Worm (Caenorhabditis elegans): ENCODE measurements around the gene Y57G7A.11.

Gene Y57G7A.11

DNA sequence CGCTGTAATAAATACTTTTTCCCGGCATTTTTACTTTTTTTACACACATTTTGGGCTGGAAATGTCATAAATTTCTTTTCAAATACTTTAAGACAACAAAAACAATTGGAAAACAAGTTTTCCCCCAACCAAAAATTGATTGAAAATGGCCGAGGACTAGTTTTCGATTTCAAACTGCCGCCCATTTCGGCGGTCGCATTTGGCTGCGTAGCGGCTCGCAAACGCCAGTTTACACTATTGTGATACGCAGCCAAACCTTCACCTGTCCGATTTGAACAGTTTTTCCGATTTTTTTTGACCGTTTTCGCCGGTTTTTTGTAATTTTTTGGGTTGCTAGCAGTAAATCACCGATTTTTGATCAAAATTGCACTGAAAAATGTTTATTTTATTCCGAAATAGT is 43.7 kb upstream of the Y57G7A.11 start (continued):
- TF ChIP-seq ztf-11 (tag; optimal IDR thresholded peaks at IDR 0.05) (no peak), mbf-1 (tag; optimal IDR thresholded peaks at IDR 0.05) (peak; percentile 47), mdl-1 (tag; optimal IDR thresholded peaks at IDR 0.05) (peak in 1 of 2 experiments; percentile 55), nhr-12 (tag; optimal IDR thresholded peaks at IDR 0.05) (peak; percentile 5), nhr-10 (tag; optimal IDR thresholded peaks at IDR 0.05) (peak; percentile 81), nhr-237 (tag; optimal IDR thresholded peaks at IDR 0.05) (peak; percentile 62), unc-62 (GFP tag; optimal IDR thresholded peaks at IDR 0.05) (peak; percentile 46), nhr-25 (tag; optimal IDR thresholded peaks at IDR 0.05) (peak; percentile 98), elt-3 (tag; optimal IDR thresholded peaks at IDR 0.05) (no peak), skn-1 (tag; optimal IDR thresholded peaks at IDR 0.05) (peak; percentile 73)

DNA sequence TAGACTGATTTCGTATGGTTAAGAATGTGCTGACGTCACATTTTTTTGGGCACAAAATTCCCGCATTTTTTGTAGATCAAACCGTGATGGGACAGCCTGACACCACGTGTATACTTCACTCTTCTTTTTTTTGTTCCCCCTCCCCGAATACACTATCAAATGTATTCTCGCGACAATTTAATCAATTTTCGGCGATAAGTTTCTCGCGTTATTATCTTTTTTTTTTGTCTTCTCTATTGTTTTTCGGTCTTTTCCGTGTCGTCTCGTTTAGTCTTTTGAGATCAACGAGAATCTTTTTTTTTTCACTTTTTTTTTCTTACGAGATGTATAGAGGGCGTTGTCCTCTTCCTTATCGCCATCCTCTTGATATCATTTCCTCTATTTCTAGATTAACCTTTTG is 38.6 kb upstream of the Y57G7A.11 start:
- no peak for TF ChIP-seq nhr-25 (tag; optimal IDR thresholded peaks at IDR 0.05)
- peak; percentile 28 for TF ChIP-seq fos-1 (tag; optimal IDR thresholded peaks at IDR 0.05)
- TF ChIP-seq blmp-1 (tag; optimal IDR thresholded peaks at IDR 0.05; ENCODE audit: insufficient read depth) = peak; percentile 29

DNA sequence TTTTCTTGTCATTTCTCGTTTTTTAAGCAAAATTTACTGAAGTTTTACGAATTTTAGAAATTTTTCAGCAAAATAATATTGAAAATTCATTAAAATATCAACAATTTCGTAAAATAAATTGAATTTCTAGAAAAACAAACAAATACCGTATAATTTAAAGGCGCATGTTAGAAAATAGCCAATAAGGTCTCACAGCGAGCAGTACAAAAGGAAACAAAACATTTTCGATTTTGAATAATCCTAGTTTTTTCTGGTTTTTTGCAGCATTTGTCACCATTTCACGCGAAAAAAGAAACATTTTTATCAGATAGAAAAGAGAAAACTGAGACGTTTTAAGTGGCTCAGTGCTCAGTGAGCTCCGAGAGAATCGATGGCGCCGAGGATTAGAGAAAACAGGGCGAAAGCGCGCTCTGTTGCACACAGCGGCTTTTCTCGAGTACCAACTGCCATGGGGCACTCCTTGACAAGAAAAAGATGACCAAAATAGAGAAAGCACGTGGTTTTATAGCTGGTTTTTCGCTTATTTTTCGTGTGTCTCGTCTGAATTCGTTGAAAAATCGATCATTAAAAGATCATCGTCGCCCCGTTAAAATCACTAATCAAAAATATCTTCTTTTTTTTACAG is 33.3 kb upstream of the Y57G7A.11 start, which contains the start of the genes alh-6 and fcho-1:
TSS of gene alh-6 (minus strand) at position 242 of the 625 bp plus-strand sequence.
TSS of gene fcho-1 (plus strand) at position 624 of the 625 bp plus-strand sequence.
- no peak for TF ChIP-seq aly-2 (tag; optimal IDR thresholded peaks at IDR 0.05)
- TF ChIP-seq nhr-11 (tag; optimal IDR thresholded peaks at IDR 0.05) = no peak
- no peak for TF ChIP-seq sma-3 (GFP tag; optimal IDR thresholded peaks at IDR 0.05)
- peak; percentile 31 for TF ChIP-seq C34F6.9 (tag; optimal IDR thresholded peaks at IDR 0.05)
- no peak for TF ChIP-seq lin-39 (tag; optimal IDR thresholded peaks at IDR 0.05)
- TF ChIP-seq zag-1 (tag; optimal IDR thresholded peaks at IDR 0.05) = no peak
- TF ChIP-seq F13H6.1 (tag; optimal IDR thresholded peaks at IDR 0.05) = peak; percentile 17
- TF ChIP-seq snpc-4 (tag; optimal IDR thresholded peaks at IDR 0.05) = no peak
- TF ChIP-seq nhr-23 (tag; optimal IDR thresholded peaks at IDR 0.05) = no peak
- no peak for TF ChIP-seq lin-11 (tag; optimal IDR thresholded peaks at IDR 0.05)
- TF ChIP-seq mdl-1 (tag; optimal IDR thresholded peaks at IDR 0.05) = no peak
- peak; percentile 1 for TF ChIP-seq crh-2 (tag; optimal IDR thresholded peaks at IDR 0.05)
- no peak for TF ChIP-seq nhr-129 (tag; optimal IDR thresholded peaks at IDR 0.05)
- no peak for TF ChIP-seq egl-27 (tag; optimal IDR thresholded peaks at IDR 0.05)
- no peak for TF ChIP-seq peb-1 (tag; optimal IDR thresholded peaks at IDR 0.05)
- TF ChIP-seq Y55F3AM.14 (GFP tag; optimal IDR thresholded peaks at IDR 0.05) = no peak
- TF ChIP-seq lsy-2 (tag; optimal IDR thresholded peaks at IDR 0.05) = peak in 1 of 2 experiments; percentile 47
- no peak for TF ChIP-seq nhr-21 (tag; optimal IDR thresholded peaks at IDR 0.05)
- TF ChIP-seq unc-55 (GFP tag; optimal IDR thresholded peaks at IDR 0.05) = peak; percentile 49
- TF ChIP-seq nhr-237 (tag; optimal IDR thresholded peaks at IDR 0.05) = no peak
- no peak for TF ChIP-seq dmd-4 (tag; optimal IDR thresholded peaks at IDR 0.05)
- TF ChIP-seq lin-13 (GFP tag; optimal IDR thresholded peaks at IDR 0.05) = peak; percentile 1
- TF ChIP-seq elt-3 (tag; optimal IDR thresholded peaks at IDR 0.05) = no peak
- no peak for TF ChIP-seq ceh-82 (tag; optimal IDR thresholded peaks at IDR 0.05)
- TF ChIP-seq skn-1 (tag; optimal IDR thresholded peaks at IDR 0.05) = no peak
- TF ChIP-seq unc-39 (tag; optimal IDR thresholded peaks at IDR 0.05) = no peak
- no peak for TF ChIP-seq unc-62 (GFP tag; optimal IDR thresholded peaks at IDR 0.05)
- TF ChIP-seq ceh-16 (tag; optimal IDR thresholded peaks at IDR 0.05) = no peak
- no peak for TF ChIP-seq ztf-11 (tag; optimal IDR thresholded peaks at IDR 0.05)
- TF ChIP-seq fos-1 (tag; optimal IDR thresholded peaks at IDR 0.05) = no peak
- no peak for TF ChIP-seq blmp-1 (tag; optimal IDR thresholded peaks at IDR 0.05; ENCODE audit: insufficient read depth)
- no peak for TF ChIP-seq mbf-1 (tag; optimal IDR thresholded peaks at IDR 0.05)
- TF ChIP-seq ztf-4 (tag; optimal IDR thresholded peaks at IDR 0.05) = no peak
- TF ChIP-seq ztf-1 (GFP tag; conservative IDR thresholded peaks at IDR 0.05) = no peak
- TF ChIP-seq sma-9 (GFP tag; optimal IDR thresholded peaks at IDR 0.05) = no peak
- TF ChIP-seq sma-9 (tag; optimal IDR thresholded peaks at IDR 0.05) = no peak
- TF ChIP-seq sem-4 (tag; optimal IDR thresholded peaks at IDR 0.05) = no peak
- TF ChIP-seq R02D3.7 (tag; optimal IDR thresholded peaks at IDR 0.05) = no peak
- TF ChIP-seq nhr-77 (tag; optimal IDR thresholded peaks at IDR 0.05) = no peak
